Worm (Caenorhabditis elegans) whole organism, L2 larva: ENCODE measurements around the gene sfxn-1.4.

ENCODE experiments used
- C34F6.9 ChIP-seq: fragments of 150-350 bp; optimal IDR thresholded peaks from 2 replicates; lab custom pipeline; 2014; ENCODE audit warnings: missing biosample characterization, missing genetic modification characterization
- F13H6.1 ChIP-seq: sonication (generic microtip); optimal IDR thresholded peaks from 2 replicates; lab custom pipeline; 2016; ENCODE audit warnings: missing genetic modification characterization, missing compliant biosample characterization
- R02D3.7 ChIP-seq: fragments of 150-350 bp; optimal IDR thresholded peaks from 2 replicates; lab custom pipeline; 2014; ENCODE audit warnings: missing biosample characterization, missing genetic modification characterization
- Y55F3AM.14 ChIP-seq: fragments of 200-800 bp; sonication (Bioruptor generic); optimal IDR thresholded peaks from 2 replicates; lab custom pipeline; 2018; ENCODE audit warnings: mild to moderate bottlenecking, missing genetic modification characterization, missing compliant biosample characterization
- ZK546.5 ChIP-seq: sonication (generic microtip); optimal IDR thresholded peaks from 2 replicates; lab custom pipeline; 2017; ENCODE audit warnings: missing biosample characterization, missing genetic modification characterization
- alr-1 ChIP-seq: fragments of 150-350 bp; optimal IDR thresholded peaks from 2 replicates; lab custom pipeline; 2014; ENCODE audit warnings: missing biosample characterization, missing genetic modification characterization
- aly-2 ChIP-seq: fragments of 150-350 bp; optimal IDR thresholded peaks from 2 replicates; lab custom pipeline; 2014; ENCODE audit warnings: missing biosample characterization, missing genetic modification characterization
- ama-1 ChIP-seq: fragments of 150-350 bp; optimal IDR thresholded peaks from 2 replicates; lab custom pipeline; 2018; ENCODE audit warnings: inconsistent platforms
- blmp-1 ChIP-seq: sonication (generic microtip); optimal IDR thresholded peaks from 2 replicates; lab custom pipeline; 2017; ENCODE audit warnings: missing genetic modification characterization, mild to moderate bottlenecking, missing compliant biosample characterization, antibody characterized with exemption, moderate library complexity; ENCODE audit not compliant: insufficient read depth
- ceh-16 ChIP-seq: fragments of 150-350 bp; optimal IDR thresholded peaks from 2 replicates; lab custom pipeline; 2014; ENCODE audit warnings: missing biosample characterization, missing genetic modification characterization
- ceh-82 ChIP-seq: fragments of 150-350 bp; optimal IDR thresholded peaks from 2 replicates; lab custom pipeline; 2014; ENCODE audit warnings: missing biosample characterization, missing genetic modification characterization
- crh-2 ChIP-seq: sonication (generic microtip); optimal IDR thresholded peaks from 2 replicates; lab custom pipeline; 2017; ENCODE audit warnings: missing biosample characterization, missing genetic modification characterization
- dmd-4 ChIP-seq: sonication (generic microtip); optimal IDR thresholded peaks from 2 replicates; lab custom pipeline; 2017; ENCODE audit warnings: missing biosample characterization, missing genetic modification characterization
- egl-27 ChIP-seq: sonication (generic microtip); optimal IDR thresholded peaks from 3 replicates; lab custom pipeline; 2017; ENCODE audit warnings: missing biosample characterization, missing genetic modification reagents, missing genetic modification characterization
- elt-1 ChIP-seq: fragments of 150-350 bp; optimal IDR thresholded peaks from 2 replicates; lab custom pipeline; 2014; ENCODE audit warnings: missing biosample characterization, missing genetic modification characterization
- elt-3 ChIP-seq: sonication (generic microtip); optimal IDR thresholded peaks from 2 replicates; lab custom pipeline; 2017; ENCODE audit warnings: missing biosample characterization, missing genetic modification characterization
- fos-1 ChIP-seq: fragments of 150-350 bp; optimal IDR thresholded peaks from 2 replicates; lab custom pipeline; 2014; ENCODE audit warnings: missing biosample characterization, missing genetic modification characterization
- gmeb-1 ChIP-seq: fragments of 150-350 bp; optimal IDR thresholded peaks from 2 replicates; lab custom pipeline; 2014; ENCODE audit warnings: missing biosample characterization, missing genetic modification characterization
- lin-11 ChIP-seq: fragments of 150-350 bp; sonication (generic microtip); optimal IDR thresholded peaks from 2 replicates; lab custom pipeline; 2014; ENCODE audit warnings: missing biosample characterization, missing genetic modification characterization, inconsistent platforms, mixed read lengths
- lin-13 ChIP-seq: fragments of 150-350 bp; optimal IDR thresholded peaks from 2 replicates; lab custom pipeline; 2014; ENCODE audit warnings: missing biosample characterization, missing genetic modification reagents, missing genetic modification characterization
- lin-39 ChIP-seq: fragments of 150-350 bp; optimal IDR thresholded peaks from 2 replicates; lab custom pipeline; 2014; ENCODE audit warnings: missing biosample characterization, missing genetic modification reagents, missing genetic modification characterization
- lsy-2 ChIP-seq, 2 experiments: fragments of 150-350 bp in 1 of 2; sonication (generic microtip) in 1 of 2; optimal IDR thresholded peaks; 2 replicates each; lab custom pipeline; 2014 to 2017; ENCODE audit warnings: missing biosample characterization in 2 of 2, missing genetic modification characterization in 2 of 2
- mab-5 ChIP-seq: fragments of 150-350 bp; optimal IDR thresholded peaks from 2 replicates; lab custom pipeline; 2014; ENCODE audit warnings: missing biosample characterization, missing genetic modification characterization
- mbf-1 ChIP-seq: sonication (generic microtip); optimal IDR thresholded peaks from 2 replicates; lab custom pipeline; 2017; ENCODE audit warnings: missing biosample characterization, missing genetic modification characterization
- mdl-1 ChIP-seq, 2 experiments: fragments of 150-350 bp in 1 of 2; sonication (generic microtip) in 1 of 2; optimal IDR thresholded peaks; 2 replicates each; lab custom pipeline; 2017; ENCODE audit warnings: missing biosample characterization in 2 of 2, missing genetic modification characterization in 2 of 2
- nhr-10 ChIP-seq: sonication (generic microtip); optimal IDR thresholded peaks from 2 replicates; lab custom pipeline; 2017; ENCODE audit warnings: missing biosample characterization, missing genetic modification characterization
- nhr-11 ChIP-seq: fragments of 150-350 bp; optimal IDR thresholded peaks from 2 replicates; lab custom pipeline; 2014; ENCODE audit warnings: missing biosample characterization, missing genetic modification characterization
- nhr-12 ChIP-seq: fragments of 150-350 bp; optimal IDR thresholded peaks from 2 replicates; lab custom pipeline; 2014; ENCODE audit warnings: missing biosample characterization, missing genetic modification characterization
- nhr-129 ChIP-seq: fragments of 150-350 bp; optimal IDR thresholded peaks from 2 replicates; lab custom pipeline; 2014; ENCODE audit warnings: missing biosample characterization, missing genetic modification characterization
- nhr-21 ChIP-seq: fragments of 150-350 bp; optimal IDR thresholded peaks from 2 replicates; lab custom pipeline; 2014; ENCODE audit warnings: missing biosample characterization, missing genetic modification characterization
- nhr-23 ChIP-seq: fragments of 150-350 bp; optimal IDR thresholded peaks from 2 replicates; lab custom pipeline; 2014; ENCODE audit warnings: missing biosample characterization, missing genetic modification reagents, missing genetic modification characterization
- nhr-237 ChIP-seq: fragments of 150-350 bp; optimal IDR thresholded peaks from 2 replicates; lab custom pipeline; 2014; ENCODE audit warnings: missing biosample characterization, missing genetic modification characterization
- nhr-25 ChIP-seq: fragments of 150-350 bp; sonication (generic microtip); optimal IDR thresholded peaks from 3 replicates; lab custom pipeline; 2014; ENCODE audit warnings: missing biosample characterization, missing genetic modification characterization
- nhr-6 ChIP-seq: fragments of 150-350 bp; optimal IDR thresholded peaks from 2 replicates; lab custom pipeline; 2014; ENCODE audit warnings: missing biosample characterization, missing genetic modification characterization
- nhr-77 ChIP-seq: fragments of 150-350 bp; optimal IDR thresholded peaks from 2 replicates; lab custom pipeline; 2014; ENCODE audit warnings: missing biosample characterization, missing genetic modification characterization
- peb-1 ChIP-seq: fragments of 150-350 bp; optimal IDR thresholded peaks from 2 replicates; lab custom pipeline; 2014; ENCODE audit warnings: missing biosample characterization, missing genetic modification characterization
- sem-4 ChIP-seq: fragments of 150-350 bp; optimal IDR thresholded peaks from 2 replicates; lab custom pipeline; 2014; ENCODE audit warnings: missing biosample characterization, missing genetic modification reagents, missing genetic modification characterization
- skn-1 ChIP-seq: sonication (generic microtip); optimal IDR thresholded peaks from 2 replicates; lab custom pipeline; 2017; ENCODE audit warnings: missing biosample characterization, missing genetic modification characterization
- sma-3 ChIP-seq: sonication (generic microtip); optimal IDR thresholded peaks from 2 replicates; lab custom pipeline; 2016; ENCODE audit warnings: missing genetic modification reagents, missing genetic modification characterization, missing compliant biosample characterization
- sma-9 ChIP-seq, 2 experiments: fragments of 150-350 bp in 1 of 2; sonication (generic microtip) in 1 of 2; optimal IDR thresholded peaks; 2 replicates each; lab custom pipeline; 2014 to 2016; ENCODE audit warnings: missing genetic modification characterization in 2 of 2, mild to moderate bottlenecking in 1 of 2, missing biosample characterization in 1 of 2, missing compliant biosample characterization in 1 of 2, missing genetic modification reagents in 1 of 2, moderate library complexity in 1 of 2
- snpc-4 ChIP-seq: fragments of 150-350 bp; optimal IDR thresholded peaks from 2 replicates; lab custom pipeline; 2014; ENCODE audit warnings: missing biosample characterization, missing genetic modification characterization
- unc-39 ChIP-seq: fragments of 150-350 bp; optimal IDR thresholded peaks from 2 replicates; lab custom pipeline; 2014; ENCODE audit warnings: missing biosample characterization, missing genetic modification characterization
- unc-55 ChIP-seq: fragments of 150-350 bp; sonication (generic microtip); optimal IDR thresholded peaks from 3 replicates; lab custom pipeline; 2014; ENCODE audit warnings: missing biosample characterization, missing genetic modification reagents, missing genetic modification characterization
- unc-62 ChIP-seq: fragments of 150-350 bp; optimal IDR thresholded peaks from 2 replicates; lab custom pipeline; 2014; ENCODE audit warnings: missing biosample characterization, missing genetic modification reagents, missing genetic modification characterization
- zag-1 ChIP-seq: fragments of 150-350 bp; optimal IDR thresholded peaks from 2 replicates; lab custom pipeline; 2014; ENCODE audit warnings: missing biosample characterization, missing genetic modification characterization
- ztf-1 ChIP-seq: fragments of 200-800 bp; sonication (Bioruptor generic); conservative IDR thresholded peaks from 2 replicates; pipeline ENCODE4 v1.3.6; 2022; ENCODE audit warnings: missing genetic modification characterization, missing compliant biosample characterization
- ztf-11 ChIP-seq: sonication (generic microtip); optimal IDR thresholded peaks from 2 replicates; lab custom pipeline; 2017; ENCODE audit warnings: missing biosample characterization, missing genetic modification characterization
- ztf-4 ChIP-seq: fragments of 150-350 bp; optimal IDR thresholded peaks from 2 replicates; lab custom pipeline; 2014; ENCODE audit warnings: missing biosample characterization, missing genetic modification characterization

Gene sfxn-1.4

DNA sequence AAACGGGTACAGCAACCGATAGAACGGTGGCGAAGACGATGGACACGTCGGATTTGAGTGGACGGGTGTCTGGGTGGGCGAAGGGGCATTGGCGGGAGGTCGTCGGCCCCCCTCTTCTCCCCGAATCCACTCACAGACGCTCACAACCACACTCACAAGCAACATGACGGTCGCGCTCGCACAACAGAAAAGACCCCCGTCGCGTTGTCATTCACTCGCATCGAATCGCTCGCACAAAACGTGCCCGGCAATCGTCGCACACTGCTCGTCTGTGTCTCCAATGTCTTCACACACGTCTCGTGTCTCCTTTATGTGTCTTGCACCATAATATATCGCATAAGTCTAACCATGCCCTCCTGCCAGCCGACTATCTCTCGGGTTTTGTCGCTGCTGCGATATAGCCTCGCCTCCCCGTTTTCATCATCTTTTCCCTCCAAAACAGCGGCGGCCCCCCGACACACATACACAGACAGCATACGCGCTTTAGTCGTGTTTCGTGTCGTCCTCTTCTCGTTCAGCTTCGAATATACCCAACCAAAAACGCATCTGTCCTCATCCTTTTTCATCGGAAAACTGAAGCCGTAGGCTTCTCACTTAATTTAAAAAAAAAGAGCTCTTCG lies 46.9 kb downstream of the sfxn-1.4 start:
- no peak for TF ChIP-seq nhr-12 (tag; lab: Kevin White, UChicago)
- no peak for TF ChIP-seq skn-1 (tag; lab: Kevin White, UChicago)
- TF ChIP-seq nhr-23 = no peak
- no peak for TF ChIP-seq elt-3 (tag; lab: Kevin White, UChicago)
- peak; percentile 79 for TF ChIP-seq ztf-4 (tag; lab: Kevin White, UChicago)
- no peak for TF ChIP-seq alr-1 (tag; lab: Kevin White, UChicago)
- TF ChIP-seq nhr-129 (tag; lab: Kevin White, UChicago) = peak; percentile 95
- no peak for TF ChIP-seq ztf-11 (tag; lab: Kevin White, UChicago)
- TF ChIP-seq C34F6.9 = peak; percentile 87
- peak; percentile 96 for TF ChIP-seq F13H6.1 (tag; lab: Kevin White, UChicago)
- TF ChIP-seq gmeb-1 = peak; percentile 59
- TF ChIP-seq mdl-1 (tag; optimal IDR thresholded peaks at IDR 0.05; lab: Kevin White, UChicago) = peak; percentile 87 to 94
- peak; percentile 70 for TF ChIP-seq lin-11
- peak; percentile 86 for TF ChIP-seq zag-1 (tag; lab: Kevin White, UChicago)
- TF ChIP-seq lsy-2 (tag; optimal IDR thresholded peaks at IDR 0.05; lab: Kevin White, UChicago) = peak; percentile 58 to 74
- no peak for TF ChIP-seq ZK546.5
- TF ChIP-seq ceh-16 (tag; lab: Kevin White, UChicago) = no peak
- TF ChIP-seq snpc-4 = peak; percentile 59
- peak; percentile 78 for TF ChIP-seq ama-1 (lab: Kevin White, UChicago)
- TF ChIP-seq blmp-1 (tag; lab: Kevin White, UChicago) = peak; percentile 83
- peak; percentile 78 for TF ChIP-seq lin-13 (GFP tag; lab: Kevin White, UChicago)
- TF ChIP-seq nhr-11 (tag; lab: Kevin White, UChicago) = no peak
- no peak for TF ChIP-seq lin-39 (tag; lab: Kevin White, UChicago)
- peak; percentile 87 for TF ChIP-seq nhr-21
- TF ChIP-seq peb-1 (tag; lab: Kevin White, UChicago) = no peak
- TF ChIP-seq sma-3 (GFP tag; lab: Kevin White, UChicago) = peak; percentile 90
- peak; percentile 46 for TF ChIP-seq ceh-82 (tag; lab: Kevin White, UChicago)
- peak; percentile 6 for TF ChIP-seq nhr-77 (tag; lab: Kevin White, UChicago)
- no peak for TF ChIP-seq unc-39 (tag; lab: Kevin White, UChicago)
- peak; percentile 91 for TF ChIP-seq Y55F3AM.14 (GFP tag; lab: Kevin White, UChicago)
- TF ChIP-seq aly-2 (tag; lab: Kevin White, UChicago) = no peak
- peak; percentile 89 for TF ChIP-seq nhr-25 (tag; lab: Kevin White, UChicago)
- TF ChIP-seq mab-5 (tag; lab: Kevin White, UChicago) = peak; percentile 86
- TF ChIP-seq nhr-10 = no peak
- TF ChIP-seq nhr-6 (tag; lab: Kevin White, UChicago) = peak; percentile 62
- TF ChIP-seq nhr-237 (tag; lab: Kevin White, UChicago) = no peak
- no peak for TF ChIP-seq unc-62 (GFP tag; lab: Kevin White, UChicago)
- TF ChIP-seq egl-27 = peak; percentile 89
- TF ChIP-seq R02D3.7 (tag; lab: Kevin White, UChicago) = no peak
- TF ChIP-seq ztf-1 (GFP tag; lab: Robert Waterston, UW) = no peak
- TF ChIP-seq dmd-4 = no peak
- TF ChIP-seq elt-1 (tag; lab: Kevin White, UChicago) = no peak
- peak; percentile 87 for TF ChIP-seq sem-4
- peak; percentile 93 for TF ChIP-seq sma-9 (GFP tag; optimal IDR thresholded peaks at IDR 0.05; lab: Kevin White, UChicago)
- no peak for TF ChIP-seq sma-9 (tag; optimal IDR thresholded peaks at IDR 0.05; lab: Kevin White, UChicago)
- TF ChIP-seq fos-1 (tag; lab: Kevin White, UChicago) = peak; percentile 88
- TF ChIP-seq unc-55 (GFP tag; lab: Kevin White, UChicago) = peak; percentile 75
- TF ChIP-seq mbf-1 (tag; lab: Kevin White, UChicago) = no peak
- peak; percentile 90 for TF ChIP-seq crh-2 (tag; lab: Kevin White, UChicago)
